Worm (Caenorhabditis elegans): ENCODE measurements around the gene F25E5.5.

The F25E5.5 gene

ce11 chrV:7497440-7497839 lies 50.4 kb downstream of the F25E5.5 start, which contains the start of gene srh-79:
Gene srh-79 (plus strand): TSS chrV:7497740.
- TF ChIP-seq mef-2 (tag; optimal IDR thresholded peaks at IDR 0.05) (no peak), fkh-8 (tag; optimal IDR thresholded peaks at IDR 0.05) (no peak), nhr-237 (tag; optimal IDR thresholded peaks at IDR 0.05) (no peak), alr-1 (tag; optimal IDR thresholded peaks at IDR 0.05; ENCODE audit: borderline replicate concordance) (no peak), unc-62 (GFP tag; optimal IDR thresholded peaks at IDR 0.05) (no peak), egl-27 (tag; optimal IDR thresholded peaks at IDR 0.05) (no peak), aha-1 (tag; optimal IDR thresholded peaks at IDR 0.05) (no peak), nhr-19 (GFP tag; conservative IDR thresholded peaks at IDR 0.05) (no peak), tbx-2 (tag; optimal IDR thresholded peaks at IDR 0.05) (no peak), dpl-1 (GFP tag; optimal IDR thresholded peaks at IDR 0.05) (no peak), swsn-7 (tag; optimal IDR thresholded peaks at IDR 0.05) (no peak), nhr-12 (tag; optimal IDR thresholded peaks at IDR 0.05) (no peak)

Measured in whole organism, L1 larva.